Worm (Caenorhabditis elegans): Measurements from ENCODE around the gene T12D8.10.
A peak's percentile ranks its signal among the peaks of the same experiment; 100 is the strongest.

T12D8.10 gene

DNA sequence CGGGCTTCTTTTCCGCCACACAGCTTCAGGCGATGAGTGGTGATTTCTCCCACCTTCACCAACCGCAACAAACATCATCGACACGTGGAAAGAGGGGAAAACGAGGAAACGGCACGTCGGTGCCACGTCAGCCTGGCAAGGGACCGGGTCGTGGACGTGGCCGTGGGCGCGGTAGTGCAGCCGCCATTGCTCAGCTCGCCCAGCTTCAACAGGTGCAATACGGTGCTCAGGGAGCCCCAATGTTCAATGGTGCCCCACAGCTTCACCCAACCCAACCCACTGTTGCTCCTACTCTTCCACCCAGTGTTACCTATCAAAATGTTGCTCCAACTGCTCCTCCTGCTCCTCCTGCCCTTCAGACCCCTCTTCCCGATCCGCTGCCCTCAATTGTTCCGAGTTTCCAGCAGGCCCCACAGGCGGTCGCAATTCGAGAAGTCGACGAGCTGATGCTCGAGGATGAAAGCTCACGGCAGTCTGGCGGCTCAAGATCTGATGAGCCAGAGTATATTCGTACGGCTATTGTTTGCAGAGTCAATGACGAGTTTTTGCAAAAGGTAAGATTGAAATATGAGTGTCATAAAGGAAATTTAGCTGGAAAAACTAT lies 3.9 kb upstream of the T12D8.10 start:
- no peak for TF ChIP-seq B0019.2 (GFP tag; conservative IDR thresholded peaks at IDR 0.05)
- TF ChIP-seq dox-1 (GFP tag; IDR thresholded peaks at IDR 0.05) = peak; percentile 19; the same call in 1 of the 2 replicates
- TF ChIP-seq ztf-6 (GFP tag; IDR thresholded peaks at IDR 0.05) = 0 out of 2 replicates have a peak, but pooled peaks have one; percentile 8
- 0 out of 2 replicates have a peak, but pooled peaks have one; percentile 11 for TF ChIP-seq Y95B8A.8 (GFP tag; IDR thresholded peaks at IDR 0.05)
- TF ChIP-seq ama-1 (optimal IDR thresholded peaks at IDR 0.05) = no peak
- TF ChIP-seq ama-1 (GFP tag; optimal IDR thresholded peaks at IDR 0.05) = no peak
- peak; percentile 77 for TF ChIP-seq egrh-3 (GFP tag; IDR thresholded peaks at IDR 0.05)
- TF ChIP-seq zfh-2 (GFP tag; conservative IDR thresholded peaks at IDR 0.05) = peak; percentile 91

DNA sequence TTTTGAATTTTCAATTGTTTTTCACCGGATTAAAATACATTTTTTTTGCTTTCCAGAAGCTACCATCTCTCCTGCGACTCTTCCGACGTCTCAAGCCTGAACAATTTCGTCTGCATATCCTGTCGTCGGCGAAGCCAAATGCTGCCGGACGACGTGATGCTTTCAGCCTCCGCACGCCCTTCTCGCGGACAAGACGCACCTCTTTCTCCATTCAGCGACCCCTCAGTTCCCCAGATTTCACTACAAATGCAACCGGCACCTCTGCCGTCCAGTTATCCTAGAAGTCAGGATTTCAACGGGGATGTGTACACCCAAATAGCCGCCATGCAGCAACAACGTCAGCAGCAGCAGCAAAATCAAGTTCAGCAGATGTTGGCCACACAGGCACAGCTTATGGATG lies 2.2 kb upstream of the T12D8.10 start:
- TF ChIP-seq zfh-2 (GFP tag; conservative IDR thresholded peaks at IDR 0.05) (peak; percentile 59), B0019.2 (GFP tag; conservative IDR thresholded peaks at IDR 0.05) (no peak)

ce11 chrIII:13643534-13643933 lies 1.4 kb upstream of the T12D8.10 start, which contains the start of the genes drr-2 and set-16:
drr-2 (minus strand) TSS chrIII:13643570.
set-16 (plus strand) TSS chrIII:13643916.
- TF ChIP-seq mcd-1 (GFP tag; IDR thresholded peaks at IDR 0.05) (peak; percentile 98), lin-35 (GFP tag; optimal IDR thresholded peaks at IDR 0.05) (peak in 2 of 3 experiments; percentile 85 to 96), ama-1 (optimal IDR thresholded peaks at IDR 0.05) (no peak), ama-1 (GFP tag; optimal IDR thresholded peaks at IDR 0.05) (peak in 1 of 2 experiments; percentile 35), aptf-2 (GFP tag; conservative IDR thresholded peaks at IDR 0.05) (0 out of 2 replicates have a peak, but pooled peaks have one; percentile 14), mes-4 (tag; optimal IDR thresholded peaks at IDR 0.05) (peak; percentile 71), madf-3 (GFP tag; IDR thresholded peaks at IDR 0.05) (peak; percentile 98), rec-8 (tag; optimal IDR thresholded peaks at IDR 0.05) (peak; percentile 41 to 75), nfya-1 (tag; optimal IDR thresholded peaks at IDR 0.05; ENCODE audit: borderline replicate concordance, insufficient read depth) (no peak), ceh-100 (GFP tag; IDR thresholded peaks at IDR 0.05) (peak; percentile 90), snpc-1.1 (tag; optimal IDR thresholded peaks at IDR 0.05; ENCODE audit: insufficient read depth) (peak; percentile 66), F22D6.2 (tag; optimal IDR thresholded peaks at IDR 0.05) (peak; percentile 95), D2030.7 (GFP tag; IDR thresholded peaks at IDR 0.05) (peak; percentile 100), cebp-2 (GFP tag; IDR thresholded peaks at IDR 0.05) (peak; percentile 92; the same call in 1 of the 2 replicates), mxl-1 (tag; optimal IDR thresholded peaks at IDR 0.05) (no peak), dpl-1 (GFP tag; optimal IDR thresholded peaks at IDR 0.05) (peak; percentile 78), repo-1 (tag; optimal IDR thresholded peaks at IDR 0.05) (peak; percentile 99), F49E8.2 (tag; optimal IDR thresholded peaks at IDR 0.05; ENCODE audit: insufficient read depth) (peak; percentile 98), hlh-12 (tag; optimal IDR thresholded peaks at IDR 0.05) (no peak), nhr-80 (tag; optimal IDR thresholded peaks at IDR 0.05) (peak; percentile 85), lin-40 (tag; optimal IDR thresholded peaks at IDR 0.05) (peak; percentile 99), dpff-1 (tag; optimal IDR thresholded peaks at IDR 0.05) (peak; percentile 90), B0336.3 (GFP tag; IDR thresholded peaks at IDR 0.05) (peak; percentile 100), ztf-26 (tag; optimal IDR thresholded peaks at IDR 0.05) (peak; percentile 99), F39B2.1 (GFP tag; IDR thresholded peaks at IDR 0.05) (peak; percentile 79; the same call in 1 of the 2 replicates), nhr-120 (GFP tag; IDR thresholded peaks at IDR 0.05) (peak; percentile 95; the same call in 1 of the 2 replicates), Y53F4B.3 (GFP tag; IDR thresholded peaks at IDR 0.05) (peak; percentile 75), ztf-3 (GFP tag; optimal IDR thresholded peaks at IDR 0.05) (peak; percentile 92), F10E7.11 (tag; optimal IDR thresholded peaks at IDR 0.05) (peak; percentile 58), sea-2 (GFP tag; IDR thresholded peaks at IDR 0.05) (peak; percentile 95), ceh-27 (GFP tag; optimal IDR thresholded peaks at IDR 0.05) (peak; percentile 99), hrde-1 (tag; optimal IDR thresholded peaks at IDR 0.05; ENCODE audit: borderline replicate concordance) (peak; percentile 91), chd-7 (tag; optimal IDR thresholded peaks at IDR 0.05) (peak; percentile 98), pha-4 (tag; optimal IDR thresholded peaks at IDR 0.05) (peak; percentile 98), madf-8 (GFP tag; conservative IDR thresholded peaks at IDR 0.05) (peak; percentile 88), lsl-1 (GFP tag; optimal IDR thresholded peaks at IDR 0.05) (peak; percentile 94), let-607 (tag; optimal IDR thresholded peaks at IDR 0.05) (peak; percentile 92 to 96)

Measured in whole organism, young adult.